Fruit fly (Drosophila melanogaster) whole organism, embryonic: ENCODE measurements around the gene CG42271.

Experiments used
- Atf6 ChIP-seq: fragments of 200-800 bp; sonication (Bioruptor generic); IDR thresholded peaks from 2 replicates; pipeline ENCODE4 v1.3.6; 2022; ENCODE audit warnings: missing biosample characterization, missing genetic modification characterization
- B-H2 ChIP-seq: fragments of 200-800 bp; sonication (Bioruptor generic); optimal IDR thresholded peaks from 2 replicates; lab custom pipeline; 2018; ENCODE audit warnings: missing biosample characterization, mild to moderate bottlenecking, missing genetic modification characterization
- BtbVII ChIP-seq: fragments of 200-800 bp; sonication (Bioruptor generic); optimal IDR thresholded peaks from 3 replicates; lab custom pipeline; 2017; ENCODE audit warnings: missing biosample characterization, mild to moderate bottlenecking, missing genetic modification characterization
- CG10366 ChIP-seq: fragments of 200-800 bp; sonication (Bioruptor generic); IDR thresholded peaks from 2 replicates; pipeline ENCODE4 v1.3.6; 2022; ENCODE audit warnings: missing biosample characterization, missing genetic modification characterization
- CG12155 ChIP-seq: fragments of 200-800 bp; sonication (Bioruptor generic); optimal IDR thresholded peaks from 3 replicates; lab custom pipeline; 2016; ENCODE audit warnings: missing biosample characterization, missing genetic modification characterization
- CG1233 ChIP-seq: fragments of 200-800 bp; sonication (Bioruptor generic); optimal IDR thresholded peaks from 4 replicates; lab custom pipeline; 2018; ENCODE audit warnings: missing biosample characterization, mild to moderate bottlenecking, missing genetic modification characterization
- CG12659 ChIP-seq: fragments of 200-800 bp; sonication (Bioruptor generic); optimal IDR thresholded peaks from 3 replicates; lab custom pipeline; 2017; ENCODE audit warnings: mild to moderate bottlenecking, missing biosample characterization, missing genetic modification reagents, missing genetic modification characterization
- CG13296 ChIP-seq: fragments of 200-800 bp; sonication (Bioruptor generic); optimal IDR thresholded peaks from 3 replicates; lab custom pipeline; 2018; ENCODE audit warnings: missing biosample characterization, mild to moderate bottlenecking, missing genetic modification characterization
- CG13775 ChIP-seq: fragments of 200-800 bp; sonication (Bioruptor generic); optimal IDR thresholded peaks from 3 replicates; lab custom pipeline; 2017; ENCODE audit warnings: missing biosample characterization, mild to moderate bottlenecking, missing genetic modification characterization
- CG14710 ChIP-seq: fragments of 200-800 bp; sonication (Bioruptor generic); optimal IDR thresholded peaks from 3 replicates; lab custom pipeline; 2019; ENCODE audit warnings: missing biosample characterization, mild to moderate bottlenecking, missing genetic modification characterization, moderate library complexity
- CG15696 ChIP-seq: fragments of 200-800 bp; sonication (Bioruptor generic); optimal IDR thresholded peaks from 2 replicates; lab custom pipeline; 2019; ENCODE audit warnings: missing biosample characterization, mild to moderate bottlenecking, missing genetic modification characterization, moderate library complexity
- CG17385 ChIP-seq: fragments of 200-800 bp; sonication (Bioruptor generic); optimal IDR thresholded peaks from 3 replicates; lab custom pipeline; 2018; ENCODE audit warnings: missing biosample characterization, mild to moderate bottlenecking, missing genetic modification characterization
- CG18599 ChIP-seq: fragments of 200-800 bp; sonication (Bioruptor generic); optimal IDR thresholded peaks from 3 replicates; lab custom pipeline; 2017; ENCODE audit warnings: missing biosample characterization, missing genetic modification characterization, mild to moderate bottlenecking, moderate library complexity, missing genetic modification reagents
- CG2199 ChIP-seq: fragments of 200-800 bp; sonication (Bioruptor generic); IDR thresholded peaks from 3 replicates; pipeline ENCODE4 v1.3.6; 2022; ENCODE audit warnings: missing biosample characterization, missing genetic modification characterization
- CG2712 ChIP-seq: fragments of 200-800 bp; optimal IDR thresholded peaks from 3 replicates; lab custom pipeline; 2019; ENCODE audit warnings: missing biosample characterization, mild to moderate bottlenecking, missing genetic modification characterization, moderate library complexity
- CG32772 ChIP-seq: fragments of 200-800 bp; sonication (Bioruptor generic); IDR thresholded peaks from 2 replicates; pipeline ENCODE4 v1.3.6; 2022; ENCODE audit warnings: missing biosample characterization, missing genetic modification characterization
- CG3281 ChIP-seq: fragments of 200-800 bp; sonication (Bioruptor generic); optimal IDR thresholded peaks from 3 replicates; lab custom pipeline; 2017; ENCODE audit warnings: missing biosample characterization, mild to moderate bottlenecking, missing genetic modification characterization
- CG4820 ChIP-seq: fragments of 200-800 bp; sonication (Bioruptor generic); optimal IDR thresholded peaks from 3 replicates; lab custom pipeline; 2016; ENCODE audit warnings: missing biosample characterization, missing genetic modification characterization
- CG6175 ChIP-seq: fragments of 200-800 bp; sonication (Bioruptor generic); IDR thresholded peaks from 3 replicates; pipeline ENCODE4 v1.3.6; 2022; ENCODE audit warnings: missing biosample characterization, missing genetic modification characterization
- CG9727 ChIP-seq: fragments of 200-800 bp; sonication (Bioruptor generic); optimal IDR thresholded peaks from 3 replicates; lab custom pipeline; 2017; ENCODE audit warnings: missing biosample characterization, mild to moderate bottlenecking, missing genetic modification characterization
- Dek ChIP-seq: fragments of 200-800 bp; sonication (Bioruptor generic); optimal IDR thresholded peaks from 3 replicates; lab custom pipeline; 2019; ENCODE audit warnings: missing biosample characterization, mild to moderate bottlenecking, missing genetic modification characterization, moderate library complexity
- Elba2 ChIP-seq: fragments of 200-800 bp; sonication (Bioruptor generic); optimal IDR thresholded peaks from 3 replicates; lab custom pipeline; 2016; ENCODE audit warnings: missing biosample characterization, missing genetic modification characterization
- Gug ChIP-seq: fragments of 200-800 bp; sonication (Bioruptor generic); IDR thresholded peaks from 4 replicates; pipeline ENCODE4 v1.3.6; 2022; ENCODE audit warnings: missing biosample characterization, missing genetic modification characterization
- H2.0 ChIP-seq: fragments of 200-800 bp; sonication (Bioruptor generic); IDR thresholded peaks from 2 replicates; pipeline ENCODE4 v1.3.6; 2022; ENCODE audit warnings: missing biosample characterization, missing genetic modification characterization
- Med ChIP-seq: fragments of 200-800 bp; sonication (Bioruptor generic); peaks from one replicate; lab custom pipeline; 2016; ENCODE audit warnings: missing biosample characterization, missing genetic modification characterization, mild to moderate bottlenecking, inconsistent platforms, moderate library complexity
- NC2β ChIP-seq: fragments of 200-800 bp; sonication (Bioruptor generic); optimal IDR thresholded peaks from 2 replicates; lab custom pipeline; 2016; ENCODE audit warnings: missing biosample characterization, missing genetic modification characterization
- Nf-YA ChIP-seq: fragments of 200-800 bp; sonication (Bioruptor generic); IDR thresholded peaks from 2 replicates; pipeline ENCODE4 v1.3.6; 2022; ENCODE audit warnings: missing biosample characterization, missing genetic modification characterization
- NfI ChIP-seq: fragments of 200-800 bp; sonication (Bioruptor generic); optimal IDR thresholded peaks from 3 replicates; lab custom pipeline; 2018; ENCODE audit warnings: missing biosample characterization, mild to moderate bottlenecking, missing genetic modification characterization, moderate library complexity
- Oli ChIP-seq: fragments of 200-800 bp; sonication (Bioruptor generic); optimal IDR thresholded peaks from 2 replicates; lab custom pipeline; 2018; ENCODE audit warnings: missing biosample characterization, mild to moderate bottlenecking, missing genetic modification characterization, moderate library complexity
- Ssrp ChIP-seq: fragments of 200-800 bp; sonication (Bioruptor generic); optimal IDR thresholded peaks from 2 replicates; lab custom pipeline; 2018; ENCODE audit warnings: missing biosample characterization, mild to moderate bottlenecking, missing genetic modification characterization, moderate library complexity
- Taf1 ChIP-seq: fragments of 200-800 bp; sonication (Bioruptor generic); IDR thresholded peaks from 2 replicates; pipeline ENCODE4 v1.3.6; 2022; ENCODE audit warnings: missing biosample characterization, missing genetic modification characterization
- Tbp ChIP-seq: fragments of >200 bp; optimal IDR thresholded peaks from 2 replicates; lab custom pipeline; 2018; ENCODE audit warnings: missing biosample characterization, missing genetic modification characterization
- ash1 ChIP-seq: fragments of 200-800 bp; sonication (Bioruptor generic); optimal IDR thresholded peaks from 2 replicates; lab custom pipeline; 2018; ENCODE audit warnings: missing biosample characterization, mild to moderate bottlenecking, missing genetic modification characterization
- bigmax ChIP-seq: fragments of 200-800 bp; sonication (Bioruptor generic); optimal IDR thresholded peaks from 2 replicates; lab custom pipeline; 2018; ENCODE audit warnings: missing biosample characterization, mild to moderate bottlenecking, missing genetic modification characterization
- dysf ChIP-seq: fragments of 200-800 bp; sonication (Bioruptor generic); IDR thresholded peaks from 3 replicates; pipeline ENCODE4 v1.3.6; 2022; ENCODE audit warnings: missing biosample characterization, missing genetic modification characterization
- eve ChIP-seq, 2 experiments: fragments of >200 bp; optimal IDR thresholded peaks; 2 replicates each; lab custom pipeline; 2017; ENCODE audit warnings: missing biosample characterization in 2 of 2, missing genetic modification characterization in 2 of 2
- ftz-f1 ChIP-seq: fragments of 200-800 bp; sonication (Bioruptor generic); optimal IDR thresholded peaks from 2 replicates; lab custom pipeline; 2016; ENCODE audit warnings: missing biosample characterization, missing genetic modification characterization
- knrl ChIP-seq: fragments of 200-800 bp; sonication (Bioruptor generic); IDR thresholded peaks from 3 replicates; pipeline ENCODE4 v1.3.6; 2022; ENCODE audit warnings: missing biosample characterization, missing genetic modification characterization; ENCODE audit not compliant: partially characterized antibody
- p53 ChIP-seq: fragments of 200-800 bp; sonication (Bioruptor generic); optimal IDR thresholded peaks from 2 replicates; lab custom pipeline; 2016; ENCODE audit warnings: missing biosample characterization, missing genetic modification characterization
- peb ChIP-seq: fragments of 200-800 bp; sonication (Bioruptor generic); IDR thresholded peaks from 2 replicates; pipeline ENCODE4 v1.3.6; 2022; ENCODE audit warnings: missing biosample characterization, missing genetic modification characterization
- phol ChIP-seq: fragments of 200-800 bp; sonication (Bioruptor generic); optimal IDR thresholded peaks from 3 replicates; lab custom pipeline; 2018; ENCODE audit warnings: missing biosample characterization, mild to moderate bottlenecking, missing genetic modification characterization, moderate library complexity
- row ChIP-seq: fragments of 200-800 bp; sonication (Bioruptor generic); IDR thresholded peaks from 3 replicates; pipeline ENCODE4 v1.3.6; 2022; ENCODE audit warnings: missing biosample characterization, missing genetic modification characterization
- sens ChIP-seq: fragments of 200-800 bp; sonication (Bioruptor generic); peaks from one replicate; lab custom pipeline; 2016; ENCODE audit warnings: missing biosample characterization, missing genetic modification characterization
- seq ChIP-seq: fragments of 200-800 bp; sonication (Bioruptor generic); IDR thresholded peaks from 2 replicates; pipeline ENCODE4 v1.3.6; 2022; ENCODE audit warnings: missing biosample characterization, missing genetic modification characterization
- tll ChIP-seq, 2 experiments: fragments of 200-800 bp in 1 of 2; fragments of >200 bp in 1 of 2; sonication (Bioruptor generic) in 1 of 2; optimal IDR thresholded peaks; 2 replicates each; lab custom pipeline; 2017 to 2019; ENCODE audit warnings: missing biosample characterization in 2 of 2, missing genetic modification characterization in 2 of 2, mild to moderate bottlenecking in 1 of 2, moderate library complexity in 1 of 2
- tna ChIP-seq: fragments of 200-800 bp; sonication (Bioruptor generic); IDR thresholded peaks from 2 replicates; pipeline ENCODE4 v1.3.6; 2022; ENCODE audit warnings: missing biosample characterization, missing genetic modification characterization; ENCODE audit not compliant: partially characterized antibody
- unpg ChIP-seq: fragments of 200-800 bp; sonication (Bioruptor generic); optimal IDR thresholded peaks from 3 replicates; lab custom pipeline; 2018; ENCODE audit warnings: missing biosample characterization, mild to moderate bottlenecking, missing genetic modification characterization, moderate library complexity
- vvl ChIP-seq: fragments of 200-800 bp; sonication (Bioruptor generic); IDR thresholded peaks from 2 replicates; pipeline ENCODE4 v1.3.6; 2022; ENCODE audit warnings: missing biosample characterization, missing genetic modification characterization
- zen ChIP-seq: fragments of 200-800 bp; sonication (Bioruptor generic); optimal IDR thresholded peaks from 3 replicates; lab custom pipeline; 2018; ENCODE audit warnings: missing biosample characterization, mild to moderate bottlenecking, missing genetic modification characterization, moderate library complexity
- zfh1 ChIP-seq: fragments of 200-800 bp; sonication (Bioruptor generic); IDR thresholded peaks from 3 replicates; pipeline ENCODE4 v1.3.6; 2022; ENCODE audit warnings: missing biosample characterization, missing genetic modification characterization

CG42271 gene

DNA sequence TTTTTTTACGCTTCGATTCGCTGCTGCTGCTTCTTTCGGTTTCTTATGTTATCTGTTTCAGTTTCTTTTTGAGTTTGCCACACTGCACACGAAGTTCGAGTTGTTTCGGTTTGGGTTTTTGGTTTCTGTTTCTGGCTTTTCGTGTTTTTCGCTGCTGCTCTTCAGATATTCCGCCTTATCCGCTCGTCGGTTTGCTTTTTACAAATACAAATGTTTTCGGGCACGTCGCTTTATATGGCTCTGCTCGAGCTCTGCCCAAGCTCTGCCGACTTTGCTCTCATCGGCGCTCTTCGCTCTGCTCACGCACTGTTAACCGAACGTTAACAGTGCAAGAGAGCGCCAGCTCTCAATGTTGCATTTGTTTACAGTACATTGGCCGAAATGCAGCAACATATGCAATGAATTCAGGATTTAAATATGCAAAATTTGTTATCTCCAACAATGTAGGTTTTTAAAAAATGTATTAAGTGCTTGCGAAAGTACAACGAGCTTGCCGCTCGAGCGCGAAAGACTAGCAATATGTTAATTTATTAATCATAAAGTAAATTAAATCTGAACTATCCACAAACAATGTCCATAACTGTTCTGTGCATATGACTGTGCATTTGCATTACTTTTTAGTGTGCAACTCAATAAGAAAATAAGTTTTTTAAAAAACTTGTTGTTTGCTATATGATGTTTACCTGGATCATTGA lies 22.5 kb downstream of the CG42271 start (continued):
- TF ChIP-seq CG13775 (GFP tag; lab: Kevin White, UChicago) = no peak
- no peak for TF ChIP-seq CG32772 (GFP tag; lab: Robert Waterston, UW)
- no peak for TF ChIP-seq NfI (GFP tag; lab: Kevin White, UChicago)
- no peak for TF ChIP-seq CG4820
- TF ChIP-seq tna (GFP tag; lab: Robert Waterston, UW) = no peak
- 0 out of 3 replicates have a peak, but pooled peaks have one; percentile 13 for TF ChIP-seq row (GFP tag; lab: Robert Waterston, UW)
- no peak for TF ChIP-seq H2.0
- TF ChIP-seq CG15696 = no peak
- no peak for TF ChIP-seq seq
- TF ChIP-seq CG10366 (GFP tag; lab: Robert Waterston, UW) = no peak
- TF ChIP-seq Elba2 = no peak
- TF ChIP-seq Oli = peak; percentile 25
- no peak for TF ChIP-seq eve (GFP tag; optimal IDR thresholded peaks at IDR 0.05; lab: Kevin White, UChicago)
- no peak for TF ChIP-seq zfh1 (GFP tag; lab: Robert Waterston, UW)
- no peak for TF ChIP-seq CG18599
- TF ChIP-seq CG2199 (GFP tag; lab: Robert Waterston, UW) = peak; percentile 70; the same call in 2 of the 3 replicates
- TF ChIP-seq bigmax = no peak
- TF ChIP-seq Atf6 (GFP tag; lab: Robert Waterston, UW) = no peak
- TF ChIP-seq ftz-f1 (GFP tag; lab: Kevin White, UChicago) = no peak
- peak; percentile 44; the same call in 1 of the 2 replicates for TF ChIP-seq vvl (GFP tag; lab: Robert Waterston, UW)
- peak; percentile 15 for TF ChIP-seq NC2β (GFP tag; lab: Kevin White, UChicago)
- TF ChIP-seq CG6175 (GFP tag; lab: Robert Waterston, UW) = no peak
- TF ChIP-seq Nf-YA (GFP tag; lab: Robert Waterston, UW) = no peak
- TF ChIP-seq BtbVII (GFP tag; lab: Kevin White, UChicago) = no peak
- no peak for TF ChIP-seq knrl
- no peak for TF ChIP-seq tll (GFP tag; optimal IDR thresholded peaks at IDR 0.05; lab: Kevin White, UChicago)
- TF ChIP-seq dysf = no peak
- TF ChIP-seq CG13296 (GFP tag; lab: Kevin White, UChicago) = no peak
- no peak for TF ChIP-seq ash1 (GFP tag; lab: Kevin White, UChicago)
- no peak for TF ChIP-seq Dek
- TF ChIP-seq CG9727 (GFP tag; lab: Kevin White, UChicago) = no peak

DNA sequence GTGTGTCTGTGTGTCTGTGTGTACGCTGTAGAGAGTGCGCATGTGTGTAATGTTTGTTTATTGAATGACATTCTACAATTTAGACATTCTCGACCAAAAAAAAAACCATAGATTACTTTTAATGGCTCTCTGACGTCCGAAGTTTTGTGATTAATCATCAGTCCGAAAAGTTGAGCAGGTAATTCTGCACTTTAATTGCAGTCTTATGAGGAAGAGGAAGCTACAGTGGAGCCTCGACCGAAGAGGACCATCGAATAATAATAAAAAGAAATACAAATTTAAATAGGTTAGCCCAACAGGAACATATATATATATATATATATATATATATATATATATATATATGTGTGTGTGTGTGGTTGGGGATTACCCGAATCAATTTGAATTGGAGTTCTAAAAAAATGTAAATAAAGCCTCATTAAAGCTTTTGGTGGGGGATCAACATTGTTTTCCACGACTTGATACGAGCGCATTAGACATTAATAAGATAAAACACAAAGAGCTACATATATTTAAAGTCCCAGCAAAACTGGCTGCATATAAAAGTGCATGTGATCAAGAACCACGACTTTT lies 24.6 kb downstream of the CG42271 start:
- TF ChIP-seq B-H2 (GFP tag; lab: Kevin White, UChicago) = no peak
- TF ChIP-seq CG2712 (tag; lab: Kevin White, UChicago) = no peak
- TF ChIP-seq Gug (GFP tag; lab: Robert Waterston, UW) = no peak
- TF ChIP-seq Tbp (GFP tag; lab: Kevin White, UChicago) = no peak
- no peak for TF ChIP-seq phol
- TF ChIP-seq peb (GFP tag; lab: Robert Waterston, UW) = no peak
- no peak for TF ChIP-seq CG13775 (GFP tag; lab: Kevin White, UChicago)
- TF ChIP-seq sens (GFP tag; lab: Kevin White, UChicago) = peak; percentile 78
- TF ChIP-seq Taf1 (GFP tag; lab: Robert Waterston, UW) = no peak
- no peak for TF ChIP-seq zen (tag; lab: Kevin White, UChicago)
- no peak for TF ChIP-seq CG12659 (GFP tag; lab: Kevin White, UChicago)
- no peak for TF ChIP-seq CG14710 (tag; lab: Kevin White, UChicago)
- TF ChIP-seq Ssrp = peak; percentile 21
- TF ChIP-seq CG3281 (GFP tag; lab: Kevin White, UChicago) = peak; percentile 6
- TF ChIP-seq Med (GFP tag; lab: Kevin White, UChicago) = peak; percentile 69
- TF ChIP-seq p53 (GFP tag; lab: Kevin White, UChicago) = no peak
- TF ChIP-seq CG12155 (GFP tag; lab: Kevin White, UChicago) = no peak
- TF ChIP-seq CG1233 (GFP tag; lab: Kevin White, UChicago) = no peak
- TF ChIP-seq eve (GFP tag; optimal IDR thresholded peaks at IDR 0.05; lab: Kevin White, UChicago) = peak in 1 of 2 experiments; percentile 34
- no peak for TF ChIP-seq NfI (GFP tag; lab: Kevin White, UChicago)
- no peak for TF ChIP-seq CG17385 (GFP tag; lab: Kevin White, UChicago)
- no peak for TF ChIP-seq unpg (GFP tag; lab: Kevin White, UChicago)
